Worm (Caenorhabditis elegans): ENCODE measurements around the gene B0285.6.

DNA sequence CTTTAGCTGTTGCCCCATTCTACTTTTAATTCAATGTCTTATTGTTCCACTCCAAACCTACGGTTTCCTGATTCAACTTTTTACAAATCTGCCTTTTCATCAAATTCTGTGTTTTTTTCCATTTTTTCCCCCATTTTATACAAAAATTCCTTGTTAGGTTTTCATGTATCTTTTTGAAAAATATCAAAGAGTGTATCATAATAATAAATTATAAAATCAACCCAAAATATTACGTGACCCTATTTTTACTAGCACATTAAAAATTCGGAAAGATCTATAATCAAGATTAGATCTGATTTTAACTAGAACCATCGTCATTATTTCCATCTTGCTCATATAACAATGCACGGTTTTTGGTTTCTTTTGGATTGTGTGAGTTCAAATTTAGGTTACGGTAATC, 29.8 kb upstream of the B0285.6 start, which contains the start of gene H38K22.6:
- TF ChIP-seq him-1 (tag; optimal IDR thresholded peaks at IDR 0.05) (no peak), W03F9.2 (tag; optimal IDR thresholded peaks at IDR 0.05) (no peak)

All from whole organism, L4/young adult.